Fruit fly (Drosophila melanogaster) whole organism, wandering third instar larva: ENCODE results near the gene Cals.

Experiments
- Abd-B ChIP-seq: fragments of >200 bp; optimal IDR thresholded peaks from 2 replicates; lab custom pipeline; 2017; ENCODE audit warnings: missing biosample characterization, missing genetic modification characterization
- Dfd ChIP-seq: fragments of >200 bp; optimal IDR thresholded peaks from 2 replicates; lab custom pipeline; 2017; ENCODE audit warnings: missing biosample characterization, missing genetic modification characterization
- Hnf4 ChIP-seq: fragments of 200-800 bp; sonication (Bioruptor generic); optimal IDR thresholded peaks from 2 replicates; lab custom pipeline; 2016; ENCODE audit warnings: missing biosample characterization, mild to moderate bottlenecking, missing genetic modification characterization
- Hr78 ChIP-seq: fragments of >200 bp; optimal IDR thresholded peaks from 2 replicates; lab custom pipeline; 2017; ENCODE audit warnings: missing biosample characterization, missing genetic modification characterization
- Jra ChIP-seq: sonication (Bioruptor generic); optimal IDR thresholded peaks from 2 replicates; lab custom pipeline; 2016; ENCODE audit warnings: missing biosample characterization, missing genetic modification characterization
- Mio ChIP-seq: sonication (Bioruptor generic); optimal IDR thresholded peaks from 2 replicates; lab custom pipeline; 2016; ENCODE audit warnings: missing biosample characterization, missing genetic modification characterization
- OdsH ChIP-seq: fragments of 200-800 bp; sonication (Bioruptor generic); optimal IDR thresholded peaks from 2 replicates; lab custom pipeline; 2016; ENCODE audit warnings: missing biosample characterization, mild to moderate bottlenecking, missing genetic modification characterization
- brk ChIP-seq: fragments of 200-800 bp; sonication (Bioruptor generic); optimal IDR thresholded peaks from 2 replicates; lab custom pipeline; 2016; ENCODE audit warnings: missing biosample characterization, mild to moderate bottlenecking, missing genetic modification characterization
- dl ChIP-seq, 2 experiments: fragments of 175-275, 200-275 bp in 1 of 2; fragments of 200-275 bp in 1 of 2; sonication (Bioruptor generic); optimal IDR thresholded peaks; lab custom pipeline; 2018; ENCODE audit warnings: mild to moderate bottlenecking in 2 of 2, missing biosample characterization in 2 of 2, missing genetic modification characterization in 2 of 2, moderate library complexity in 2 of 2; ENCODE audit not compliant: partially characterized antibody in 2 of 2, insufficient read depth in 1 of 2
- fru ChIP-seq: fragments of 200-800 bp; sonication (Bioruptor generic); optimal IDR thresholded peaks from 3 replicates; lab custom pipeline; 2016; ENCODE audit warnings: missing biosample characterization, mild to moderate bottlenecking, missing genetic modification characterization
- lola ChIP-seq: fragments of >200 bp; optimal IDR thresholded peaks from 2 replicates; lab custom pipeline; 2017; ENCODE audit warnings: missing biosample characterization, missing genetic modification characterization
- psq ChIP-seq: fragments of 200-800 bp; sonication (Bioruptor generic); optimal IDR thresholded peaks from 3 replicates; lab custom pipeline; 2017; ENCODE audit warnings: missing biosample characterization, mild to moderate bottlenecking, missing genetic modification characterization, moderate library complexity
- sv ChIP-seq: fragments of 200-800 bp; sonication (Bioruptor generic); optimal IDR thresholded peaks from 3 replicates; lab custom pipeline; 2016; ENCODE audit warnings: missing biosample characterization, missing genetic modification characterization
- usp ChIP-seq: fragments of >200 bp; optimal IDR thresholded peaks from 2 replicates; lab custom pipeline; 2017; ENCODE audit warnings: missing biosample characterization, missing genetic modification characterization

The Cals gene

DNA sequence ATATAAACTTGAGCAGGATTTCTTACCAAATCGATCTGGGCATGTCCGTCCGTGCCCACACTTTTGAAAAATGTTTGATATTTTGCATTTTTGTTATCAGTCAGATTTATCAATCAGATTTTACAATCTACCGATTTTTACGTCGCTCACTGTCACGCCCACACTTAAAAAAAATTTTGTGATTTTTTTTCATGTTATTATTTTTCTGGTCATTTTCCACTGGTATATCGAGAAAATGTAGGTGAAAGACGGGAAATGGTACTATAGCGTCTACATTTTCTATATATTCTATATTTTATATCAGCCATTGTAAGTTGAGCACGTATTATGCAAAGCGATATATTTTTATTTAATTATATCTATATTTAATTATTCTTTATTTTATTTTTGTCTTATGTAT is 58.9 kb downstream of the Cals start:
- no peak for TF ChIP-seq OdsH
- TF ChIP-seq Dfd (GFP tag; lab: Kevin White, UChicago) = no peak
- TF ChIP-seq usp (GFP tag; lab: Kevin White, UChicago) = no peak
- TF ChIP-seq psq (GFP tag; lab: Kevin White, UChicago) = peak; percentile 5
- TF ChIP-seq Jra = no peak
- no peak for TF ChIP-seq dl (GFP tag; optimal IDR thresholded peaks at IDR 0.05; lab: Kevin White, UChicago; ENCODE audit: insufficient read depth in 1 of 2, partially characterized antibody in 2 of 2)
- TF ChIP-seq Mio (GFP tag; lab: Kevin White, UChicago) = no peak
- TF ChIP-seq Hnf4 (GFP tag; lab: Kevin White, UChicago) = no peak
- no peak for TF ChIP-seq Abd-B (GFP tag; lab: Kevin White, UChicago)
- no peak for TF ChIP-seq Hr78 (GFP tag; lab: Kevin White, UChicago)
- TF ChIP-seq fru (GFP tag; lab: Kevin White, UChicago) = peak; percentile 12
- no peak for TF ChIP-seq lola (GFP tag; lab: Kevin White, UChicago)
- no peak for TF ChIP-seq sv
- TF ChIP-seq brk (GFP tag; lab: Kevin White, UChicago) = no peak

DNA sequence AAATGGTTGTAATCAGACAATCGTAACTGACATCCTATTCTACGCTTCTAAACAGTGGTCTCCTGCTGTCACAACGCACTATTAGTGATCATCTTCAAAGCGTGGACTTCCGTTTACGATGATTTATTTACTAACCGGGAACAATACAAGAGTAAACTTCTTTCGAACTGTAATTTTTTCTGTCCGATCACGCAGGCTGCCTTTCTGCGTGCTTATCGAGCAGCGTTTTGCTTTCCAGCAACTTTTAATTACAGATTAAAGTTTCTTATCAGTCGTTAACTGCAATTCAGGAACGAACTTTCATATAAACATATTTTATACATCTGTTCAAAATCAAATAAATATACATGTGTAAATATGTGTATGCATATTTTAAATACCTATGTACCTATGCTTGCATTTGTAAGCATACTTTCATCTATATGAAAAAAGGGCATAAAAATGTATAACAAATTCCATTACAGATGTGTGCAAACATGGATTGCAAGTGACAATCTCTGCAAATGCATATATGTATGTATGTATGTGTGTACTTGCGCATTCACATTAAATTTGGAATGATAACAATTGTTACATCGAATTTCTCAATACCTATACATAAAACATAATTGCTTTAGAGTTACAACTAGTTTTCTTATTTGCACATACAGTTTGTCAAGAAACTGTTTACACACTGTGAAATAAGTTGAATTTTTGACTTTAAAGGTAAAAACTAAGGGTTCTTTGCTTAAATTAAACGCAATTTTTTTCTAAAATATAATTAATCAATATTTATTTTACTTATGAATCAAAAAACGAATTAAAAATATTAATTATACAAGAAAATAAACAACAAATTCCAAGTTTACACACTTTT is 60.0 kb downstream of the Cals start:
- TF ChIP-seq Dfd (GFP tag; lab: Kevin White, UChicago) (peak; percentile 50), Hnf4 (GFP tag; lab: Kevin White, UChicago) (no peak)
